Fruit fly (Drosophila melanogaster) S2 (cell line): ENCODE results near the gene CG5910.
A peak's percentile ranks its signal among the peaks of the same experiment; 100 is the strongest.

ENCODE experiments used
- CG8478 ChIP-seq: fragments of >200 bp; optimal IDR thresholded peaks from 2 replicates; lab custom pipeline; 2018
- CTCF ChIP-seq, 2 experiments: fragments of >200 bp; optimal IDR thresholded peaks; 2 replicates each; lab custom pipeline; 2018

CG5910 gene

DNA sequence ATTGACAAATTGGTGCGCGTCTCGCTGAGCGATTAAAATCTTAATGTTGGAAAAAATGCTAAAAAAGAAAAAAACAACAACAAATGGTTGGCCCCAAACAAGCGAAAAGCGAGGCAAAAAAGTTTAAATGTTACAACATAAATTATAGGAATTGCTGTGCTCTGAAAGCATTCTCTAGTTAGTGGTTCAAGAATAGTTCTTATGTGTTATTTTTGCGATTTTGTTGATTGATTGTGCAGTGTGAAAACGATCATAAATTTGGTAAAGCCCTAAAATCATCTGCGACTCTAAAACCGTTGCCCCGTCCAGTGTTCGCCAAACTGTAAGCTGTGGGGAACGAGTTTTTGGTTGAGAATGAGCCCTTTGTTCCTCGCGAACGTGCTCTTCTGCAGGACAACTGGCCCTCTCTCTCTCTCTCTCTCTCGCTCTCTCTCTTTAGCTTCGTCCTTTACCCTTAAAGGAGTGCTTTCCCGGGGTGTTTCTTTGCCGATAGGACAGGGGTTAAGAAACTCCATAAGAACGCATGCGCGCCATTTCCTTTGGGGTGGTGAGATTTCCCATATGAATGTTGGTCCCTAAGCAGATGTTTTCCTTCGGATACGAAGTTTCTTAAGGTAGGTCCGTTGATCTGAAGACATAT, 575 bp downstream of the CG5910 start:
- TF ChIP-seq CG8478 (lab: Kevin White, UChicago) (no peak), CTCF (optimal IDR thresholded peaks at IDR 0.05; lab: Kevin White, UChicago) (no peak)

DNA sequence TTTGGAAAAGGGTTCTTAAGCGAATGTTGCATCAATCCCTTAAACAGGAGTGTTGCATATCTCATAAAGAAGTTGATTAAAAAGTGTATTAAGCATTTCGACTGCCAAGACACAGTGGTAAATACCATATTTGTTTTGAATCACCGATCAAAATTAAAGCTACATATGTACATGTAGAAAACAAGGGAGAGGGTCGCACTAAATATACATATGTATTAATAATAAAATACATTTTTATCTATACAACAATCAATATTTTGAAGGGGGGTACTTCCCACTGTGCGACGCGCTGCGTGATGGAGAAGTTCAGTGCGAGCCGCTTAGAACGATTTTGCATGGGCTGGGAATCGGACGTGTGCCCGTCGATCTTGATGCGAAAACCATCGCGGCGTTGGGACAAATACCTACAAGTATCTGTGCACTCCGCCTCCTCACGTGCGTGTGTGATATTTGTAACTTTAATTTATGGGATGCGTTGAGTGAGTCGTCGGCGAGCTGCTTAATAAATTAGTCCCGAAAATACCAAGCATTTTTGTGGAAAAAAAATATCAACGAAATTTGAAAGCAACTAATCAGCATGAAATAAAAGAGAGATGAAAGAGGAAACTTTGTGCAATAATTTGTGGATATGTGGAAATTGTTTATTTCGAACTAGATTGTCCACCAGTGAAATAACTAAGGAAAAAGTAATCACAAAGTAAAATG, 2.7 kb downstream of the CG5910 start:
- TF ChIP-seq CG8478 (lab: Kevin White, UChicago) (no peak), CTCF (optimal IDR thresholded peaks at IDR 0.05; lab: Kevin White, UChicago) (no peak)

DNA sequence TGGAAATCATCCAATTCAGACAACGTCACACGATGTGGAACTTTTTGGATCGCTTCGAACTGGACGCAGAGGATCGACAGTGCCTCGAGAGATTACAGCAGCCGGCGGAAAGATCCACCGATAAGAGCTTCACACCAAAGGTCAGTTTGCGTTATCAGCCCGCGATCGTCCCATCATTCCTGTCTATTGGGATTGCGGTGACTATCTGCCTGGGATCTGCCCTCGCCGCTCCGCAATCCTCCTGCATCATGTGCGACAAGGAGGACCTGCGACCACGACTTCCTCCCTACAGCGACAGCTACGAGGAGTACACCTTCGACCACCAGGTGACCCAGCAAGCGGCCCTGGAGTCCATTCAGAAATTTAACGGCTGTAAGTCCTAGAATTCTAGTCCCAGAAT, 3.8 kb downstream of the CG5910 start:
- no peak for TF ChIP-seq CTCF (optimal IDR thresholded peaks at IDR 0.05; lab: Kevin White, UChicago)
- TF ChIP-seq CG8478 (lab: Kevin White, UChicago): no peak

DNA sequence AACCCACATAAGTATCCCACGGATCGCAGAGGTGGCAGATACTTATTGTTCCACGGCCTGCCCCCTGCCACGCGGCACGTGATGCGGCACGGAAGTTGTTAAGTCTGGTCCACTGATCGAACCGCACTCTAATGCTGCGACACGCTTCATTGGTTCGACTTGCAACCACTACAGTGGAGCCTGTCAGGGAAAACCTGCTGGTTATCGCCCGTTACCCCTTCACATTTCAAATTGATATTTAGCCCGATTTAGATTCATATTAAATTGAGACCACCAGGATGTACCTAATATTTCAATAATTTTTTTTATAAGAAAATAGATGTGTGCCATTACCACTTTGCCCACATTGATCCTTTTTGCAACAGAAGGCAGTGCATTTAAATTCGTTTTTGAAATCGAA, 5.1 kb downstream of the CG5910 start:
- TF ChIP-seq CG8478 (lab: Kevin White, UChicago) (no peak), CTCF (optimal IDR thresholded peaks at IDR 0.05; lab: Kevin White, UChicago) (no peak)

DNA sequence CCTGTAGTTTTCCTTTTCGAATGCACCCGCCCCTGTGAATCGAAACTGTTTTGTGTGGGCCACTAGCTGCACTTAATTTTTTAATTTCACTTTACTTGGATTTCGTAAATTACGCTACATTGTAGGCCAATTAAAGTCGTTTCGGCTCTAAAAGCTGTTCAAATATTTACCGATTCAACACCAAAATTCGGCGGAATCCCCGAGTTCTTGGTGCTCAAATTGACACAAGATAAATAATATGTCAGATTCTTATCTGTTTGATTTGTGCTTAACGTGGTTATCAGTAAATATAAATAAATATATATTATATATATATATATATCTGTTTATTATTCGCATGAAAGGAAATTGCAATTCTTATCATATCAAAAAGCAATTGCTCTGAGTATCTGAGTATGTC, 5.7 kb downstream of the CG5910 start:
- no peak for TF ChIP-seq CG8478 (lab: Kevin White, UChicago)
- TF ChIP-seq CTCF (optimal IDR thresholded peaks at IDR 0.05; lab: Kevin White, UChicago): no peak

DNA sequence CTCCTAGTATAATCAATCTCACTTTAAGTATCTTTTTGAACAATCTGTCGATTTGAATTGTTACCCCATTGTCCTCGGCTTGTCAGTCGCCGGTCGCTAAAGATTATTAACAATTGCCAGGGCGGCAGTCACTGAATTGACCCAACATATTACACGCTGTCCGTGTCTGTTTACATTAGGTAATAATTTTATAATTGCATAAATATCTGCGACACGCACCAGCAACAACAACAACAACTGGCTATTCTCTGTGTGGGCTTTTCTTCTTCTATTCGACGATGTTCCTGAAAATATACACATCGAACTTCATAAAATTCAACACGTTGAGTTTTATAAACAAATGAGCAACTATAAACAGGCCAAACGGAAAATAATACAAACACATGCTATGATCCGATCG, 6.6 kb downstream of the CG5910 start:
- no peak for TF ChIP-seq CTCF (optimal IDR thresholded peaks at IDR 0.05; lab: Kevin White, UChicago)
- TF ChIP-seq CG8478 (lab: Kevin White, UChicago): no peak

DNA sequence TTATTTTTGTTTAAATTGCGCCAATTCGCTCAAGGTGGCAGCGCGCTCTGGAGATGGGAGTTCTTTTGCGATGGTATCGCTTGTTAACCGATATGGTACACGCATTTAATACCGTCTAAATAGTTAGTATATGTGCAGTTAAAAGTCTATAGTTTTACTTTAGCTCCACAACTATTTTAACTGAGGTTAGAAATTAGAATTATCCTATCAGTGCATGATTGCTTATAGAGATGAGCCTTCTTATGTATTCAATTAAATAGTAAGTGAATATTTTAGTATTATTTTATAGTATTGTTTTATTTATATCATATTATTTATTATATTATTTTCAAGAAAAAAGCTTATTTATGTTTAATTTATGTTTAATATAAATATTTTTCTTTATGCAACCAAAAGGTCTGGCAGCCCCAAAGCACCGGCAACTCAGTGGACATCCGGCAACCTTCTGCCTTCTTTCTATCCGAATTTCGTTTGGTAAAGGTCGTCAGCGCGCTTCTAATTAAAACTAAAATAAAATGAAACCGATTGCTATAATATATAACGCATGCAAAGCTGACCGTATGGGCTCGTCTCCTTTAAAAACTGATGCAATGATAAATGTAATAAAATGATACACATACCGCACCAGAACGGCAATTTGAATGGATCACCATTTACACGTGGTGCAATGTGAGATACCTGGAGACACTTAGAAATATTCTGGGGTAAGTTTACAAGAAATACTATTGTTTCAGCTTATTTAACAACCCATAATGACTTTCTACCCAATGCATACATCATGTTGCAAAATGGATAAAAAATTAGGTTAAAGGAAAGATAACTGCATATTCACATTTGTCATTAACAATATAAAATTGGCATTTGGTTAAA, 10.8 kb downstream of the CG5910 start, which contains the start of gene CG5199:
CG5199 (minus strand) TSS at position 52 of the 870 bp plus-strand sequence.
- TF ChIP-seq CG8478 (lab: Kevin White, UChicago) (no peak), CTCF (optimal IDR thresholded peaks at IDR 0.05; lab: Kevin White, UChicago) (no peak)

DNA sequence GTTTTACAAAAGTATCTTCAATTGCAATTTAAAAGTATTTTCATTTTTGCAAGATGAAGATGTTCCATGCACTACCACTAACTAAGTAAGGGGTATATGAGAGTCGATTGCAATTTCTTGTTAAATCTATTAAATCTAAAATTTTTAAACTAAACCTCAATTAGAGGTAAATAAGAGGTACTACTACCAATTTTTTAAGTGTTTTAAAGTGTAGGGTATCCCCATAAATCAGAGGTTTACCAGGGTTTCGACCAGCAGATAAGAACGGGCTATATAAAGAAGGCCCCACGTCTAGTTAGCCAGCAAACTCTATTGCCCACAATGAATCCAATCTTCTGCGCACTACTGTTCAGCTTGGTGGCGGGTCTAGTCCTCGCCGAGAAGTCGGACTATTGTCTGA, 18.2 kb downstream of the CG5910 start, which contains the start of gene mag:
mag (plus strand) TSS at position 301 of the 400 bp plus-strand sequence.
- TF ChIP-seq CG8478 (lab: Kevin White, UChicago) (no peak), CTCF (optimal IDR thresholded peaks at IDR 0.05; lab: Kevin White, UChicago) (no peak)

DNA sequence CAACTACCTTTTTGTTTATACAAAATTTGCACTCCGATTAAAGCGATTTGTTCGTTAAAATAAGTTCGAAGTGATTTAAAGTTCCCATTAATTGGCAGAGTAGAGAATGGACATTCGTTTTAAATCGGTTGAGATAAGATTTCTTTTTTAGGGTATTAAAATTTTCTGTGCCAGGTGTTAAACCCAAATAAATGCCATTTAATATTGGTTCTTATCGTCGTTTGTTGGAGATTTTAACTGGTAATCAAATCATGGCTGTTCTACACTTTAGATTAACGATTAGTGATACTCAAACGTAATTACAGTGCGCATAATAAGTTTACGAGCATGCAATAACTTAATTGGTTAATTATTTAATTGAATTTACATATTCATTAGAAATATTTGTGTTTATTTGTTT, 20.2 kb downstream of the CG5910 start:
- no peak for TF ChIP-seq CG8478 (lab: Kevin White, UChicago)
- TF ChIP-seq CTCF (optimal IDR thresholded peaks at IDR 0.05; lab: Kevin White, UChicago): no peak

DNA sequence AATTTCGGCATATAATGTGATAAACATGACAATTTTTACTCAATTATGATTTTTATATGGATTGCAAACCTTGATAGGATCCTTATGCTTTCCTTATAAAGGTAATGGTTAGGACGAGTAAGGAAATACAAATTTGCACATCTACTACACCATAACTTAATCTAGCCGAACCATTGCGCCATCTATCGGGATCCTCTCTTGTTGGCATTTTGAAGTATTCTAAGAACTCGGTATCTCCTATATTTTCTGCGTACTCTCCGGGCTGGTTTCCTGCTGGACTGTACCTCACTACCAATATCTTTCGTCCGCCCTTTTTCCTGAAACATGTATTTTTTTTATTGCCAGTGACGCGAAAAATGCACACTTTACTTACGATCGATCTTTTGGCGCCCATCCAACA, 22.5 kb downstream of the CG5910 start, which contains the start of gene atk:
atk (minus strand) TSS at position 186 of the 400 bp plus-strand sequence.
- TF ChIP-seq CG8478 (lab: Kevin White, UChicago) (no peak), CTCF (optimal IDR thresholded peaks at IDR 0.05; lab: Kevin White, UChicago) (peak; percentile 59 to 60)

DNA sequence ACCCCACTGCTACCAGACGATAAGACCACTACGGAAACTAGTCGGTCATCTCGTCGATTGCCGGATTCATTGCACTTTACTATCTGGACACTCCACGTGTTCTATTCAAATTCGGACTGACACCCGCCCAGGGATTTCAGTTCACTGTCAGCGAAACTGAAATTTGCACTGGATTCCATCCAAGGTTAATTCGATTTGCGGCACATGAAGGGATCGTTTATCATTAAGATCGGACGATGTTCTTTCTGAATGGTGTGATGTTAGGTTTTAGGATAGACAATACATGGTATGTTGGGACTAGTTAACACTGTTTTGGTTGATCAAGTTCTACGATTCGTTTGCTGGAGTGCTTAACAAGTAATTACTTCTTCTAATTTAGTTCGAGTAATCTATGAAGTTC, 23.7 kb downstream of the CG5910 start, which contains the start of gene CG42764:
CG42764 (minus strand) TSS at position 101 of the 400 bp plus-strand sequence.
- TF ChIP-seq CG8478 (lab: Kevin White, UChicago) (no peak), CTCF (optimal IDR thresholded peaks at IDR 0.05; lab: Kevin White, UChicago) (no peak)

DNA sequence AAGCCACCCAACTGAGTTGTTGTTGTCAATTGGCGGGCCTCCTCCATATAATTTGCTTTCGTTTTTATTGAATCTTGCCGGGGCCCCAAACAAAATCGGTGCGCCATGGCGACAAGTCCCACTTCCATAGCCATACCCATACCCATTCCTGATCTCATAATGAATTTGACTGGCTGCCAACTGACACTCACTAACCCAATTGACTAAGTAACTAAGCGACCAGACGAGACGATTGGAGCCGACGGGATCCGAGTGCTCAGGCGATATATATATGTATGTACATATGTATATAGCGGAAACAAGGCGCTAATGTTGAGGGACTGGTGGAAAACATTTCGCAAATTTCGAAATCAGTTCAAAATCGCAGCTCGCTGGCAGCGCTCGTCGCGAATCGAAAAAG, 24.4 kb downstream of the CG5910 start, which contains the start of gene Tdh:
Tdh (plus strand) TSS at position 346 of the 400 bp plus-strand sequence.
- TF ChIP-seq CTCF (optimal IDR thresholded peaks at IDR 0.05; lab: Kevin White, UChicago): no peak

DNA sequence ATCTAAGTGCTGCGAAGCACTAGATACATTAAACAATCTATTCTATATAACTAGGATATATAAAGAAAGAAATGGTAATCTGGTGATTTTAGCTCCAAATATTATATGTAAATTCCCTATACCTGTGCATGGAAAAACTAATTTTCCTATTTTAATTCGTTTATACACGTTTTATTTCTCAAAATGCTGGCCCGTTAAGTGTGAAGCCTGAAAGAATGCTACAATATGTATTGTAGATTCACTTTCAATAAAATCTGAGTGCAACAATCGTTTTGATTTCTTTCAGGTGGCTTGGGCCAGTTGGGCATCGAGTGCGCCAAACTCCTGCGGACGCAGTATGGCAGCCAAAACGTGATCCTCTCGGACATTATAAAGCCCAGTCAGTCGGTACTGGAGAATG, 25.2 kb downstream of the CG5910 start:
- TF ChIP-seq CG8478 (lab: Kevin White, UChicago) (no peak), CTCF (optimal IDR thresholded peaks at IDR 0.05; lab: Kevin White, UChicago) (no peak)

DNA sequence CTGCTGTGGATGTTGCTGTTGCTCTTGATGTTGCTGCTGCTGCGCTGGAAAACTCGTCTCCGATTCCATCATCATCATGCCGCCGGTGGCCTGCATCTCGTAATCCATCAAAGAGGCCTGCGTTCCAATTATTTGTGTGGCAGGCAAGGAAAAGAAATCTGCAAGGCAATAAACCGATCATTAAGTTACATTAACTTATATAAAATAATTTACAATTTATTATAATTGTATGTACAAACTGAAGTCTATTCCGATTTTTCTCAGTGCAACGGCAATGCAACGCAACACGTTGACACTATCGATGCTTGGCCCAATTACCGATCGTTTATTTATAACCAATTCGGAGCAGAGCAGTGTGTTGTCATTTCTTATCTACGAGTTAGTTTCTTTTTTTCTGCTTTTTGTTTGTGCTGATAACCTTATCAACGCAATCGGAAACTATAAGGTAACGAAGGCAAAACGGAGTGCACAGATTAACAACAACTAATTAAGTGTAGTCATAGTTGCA, 28.8 kb downstream of the CG5910 start:
- TF ChIP-seq CTCF (optimal IDR thresholded peaks at IDR 0.05; lab: Kevin White, UChicago) (no peak), CG8478 (lab: Kevin White, UChicago) (no peak)
